Worm (Caenorhabditis elegans) whole organism, L4/young adult: ENCODE measurements around the gene srab-9.
"Not testable (repeated sequence)": the region's sequence is repeated elsewhere in the genome, so short reads cannot be mapped to it uniquely, and the experiment has no call there.

ENCODE experiments used
- W03F9.2 ChIP-seq: fragments of 150-350 bp; optimal IDR thresholded peaks from 2 replicates; lab custom pipeline; 2014; ENCODE audit warnings: missing biosample characterization, missing genetic modification characterization
- dao-5 ChIP-seq: sonication (generic microtip); optimal IDR thresholded peaks from 2 replicates; lab custom pipeline; 2016; ENCODE audit warnings: missing genotype, missing genetic modification characterization, moderate library complexity, missing compliant biosample characterization
- him-1 ChIP-seq: sonication (generic microtip); optimal IDR thresholded peaks from 2 replicates; lab custom pipeline; 2016; ENCODE audit warnings: missing genotype, missing genetic modification reagents, missing genetic modification characterization, missing compliant biosample characterization

The srab-9 gene

ce11 chrV:3118167-3118566, 22.9 kb downstream of the srab-9 start, which contains the start of gene clec-210:
Gene clec-210 (plus strand): TSS chrV:3118377.
- TF ChIP-seq dao-5 (tag; lab: Kevin White, UChicago), result no peak
- no peak for TF ChIP-seq him-1 (tag; lab: Kevin White, UChicago)
- no peak for TF ChIP-seq W03F9.2 (tag; lab: Kevin White, UChicago)

ce11 chrV:3114973-3115372, 26.1 kb downstream of the srab-9 start, which contains the start of gene Y73C8C.3:
Gene Y73C8C.3 (plus strand): TSS chrV:3115273.
- TF ChIP-seq W03F9.2 (tag; lab: Kevin White, UChicago) (no peak), him-1 (tag; lab: Kevin White, UChicago) (no peak), dao-5 (tag; lab: Kevin White, UChicago) (no peak)

ce11 chrV:3113751-3114150, 27.3 kb downstream of the srab-9 start, which contains the start of gene Y73C8C.8:
Gene Y73C8C.8 (minus strand): TSS chrV:3113851.
- TF ChIP-seq W03F9.2 (tag; lab: Kevin White, UChicago) (no peak), him-1 (tag; lab: Kevin White, UChicago) (no peak), dao-5 (tag; lab: Kevin White, UChicago) (no peak)

ce11 chrV:3112198-3112597, 28.9 kb downstream of the srab-9 start:
- no peak for TF ChIP-seq W03F9.2 (tag; lab: Kevin White, UChicago)
- TF ChIP-seq him-1 (tag; lab: Kevin White, UChicago), result no peak
- TF ChIP-seq dao-5 (tag; lab: Kevin White, UChicago), result no peak

ce11 chrV:3107450-3107849, 33.6 kb downstream of the srab-9 start, which contains the start of gene str-68:
Gene str-68 (minus strand): TSS chrV:3107550.
- TF ChIP-seq W03F9.2 (tag; lab: Kevin White, UChicago), result no peak
- no peak for TF ChIP-seq him-1 (tag; lab: Kevin White, UChicago)
- no peak for TF ChIP-seq dao-5 (tag; lab: Kevin White, UChicago)

ce11 chrV:3106785-3107184, 34.3 kb downstream of the srab-9 start:
- TF ChIP-seq dao-5 (tag; lab: Kevin White, UChicago), result no peak
- TF ChIP-seq W03F9.2 (tag; lab: Kevin White, UChicago), result no peak
- TF ChIP-seq him-1 (tag; lab: Kevin White, UChicago), result no peak

- no peak for TF ChIP-seq dao-5 (tag; lab: Kevin White, UChicago)
- TF ChIP-seq W03F9.2 (tag; lab: Kevin White, UChicago), result no peak
- no peak for TF ChIP-seq him-1 (tag; lab: Kevin White, UChicago)
These were observed 35.3 kb downstream of the srab-9 start, which contains the start of gene str-69 for ce11 chrV:3105810-3106209. Gene str-69 (minus strand): TSS chrV:3105910.

- TF ChIP-seq dao-5 (tag; lab: Kevin White, UChicago) (no peak), him-1 (tag; lab: Kevin White, UChicago) (no peak), W03F9.2 (tag; lab: Kevin White, UChicago) (no peak)
These were observed 37.0 kb downstream of the srab-9 start, which contains the start of gene str-66 for ce11 chrV:3104134-3104533. Gene str-66 (minus strand): TSS chrV:3104234.

ce11 chrV:3102049-3102448, 39.0 kb downstream of the srab-9 start, which contains the start of gene Y73C8C.4:
Gene Y73C8C.4 (minus strand): TSS chrV:3102149.
- not testable (repeated sequence) for TF ChIP-seq W03F9.2, him-1, dao-5 (tag; lab: Kevin White, UChicago)

ce11 chrV:3100527-3100926, 40.6 kb downstream of the srab-9 start:
- TF ChIP-seq him-1 (tag; lab: Kevin White, UChicago), result no peak

- no peak for TF ChIP-seq W03F9.2 (tag; lab: Kevin White, UChicago)
- no peak for TF ChIP-seq him-1 (tag; lab: Kevin White, UChicago)
- no peak for TF ChIP-seq dao-5 (tag; lab: Kevin White, UChicago)
These were observed 46.7 kb downstream of the srab-9 start, which contains the start of gene cyp-33C9 for ce11 chrV:3094351-3094750. Gene cyp-33C9 (minus strand): TSS chrV:3094561.
